Worm (Caenorhabditis elegans) whole organism, mixed stage, embryonic: ENCODE measurements around the gene T10D4.6.

Source experiments
- blmp-1 ChIP-seq: fragments of 150-350 bp; optimal IDR thresholded peaks from 2 replicates; lab custom pipeline; 2014; ENCODE audit warnings: missing biosample characterization, missing genetic modification characterization
- elt-1 ChIP-seq: sonication (generic microtip); optimal IDR thresholded peaks from 2 replicates; lab custom pipeline; 2017; ENCODE audit warnings: missing genetic modification characterization, mild to moderate bottlenecking, missing compliant biosample characterization, antibody characterized with exemption, moderate library complexity, borderline replicate concordance; ENCODE audit not compliant: insufficient read depth
- elt-3 ChIP-seq: fragments of 150-350 bp; optimal IDR thresholded peaks from 2 replicates; lab custom pipeline; 2014; ENCODE audit warnings: missing biosample characterization, missing genetic modification characterization
- hlh-1 ChIP-seq: fragments of 150-350 bp; optimal IDR thresholded peaks from 2 replicates; lab custom pipeline; 2014; ENCODE audit warnings: missing biosample characterization, missing genetic modification reagents, missing genetic modification characterization
- lsy-2 ChIP-seq: fragments of 150-350 bp; optimal IDR thresholded peaks from 2 replicates; lab custom pipeline; 2014; ENCODE audit warnings: missing biosample characterization, missing genetic modification characterization
- mab-5 ChIP-seq: fragments of 150-350 bp; optimal IDR thresholded peaks from 2 replicates; lab custom pipeline; 2014; ENCODE audit warnings: missing biosample characterization, missing genetic modification characterization
- mls-2 ChIP-seq: sonication (generic microtip); optimal IDR thresholded peaks from 2 replicates; lab custom pipeline; 2016; ENCODE audit warnings: mild to moderate bottlenecking, missing genetic modification characterization, moderate library complexity, missing compliant biosample characterization
- nhr-12 ChIP-seq: fragments of 150-350 bp; optimal IDR thresholded peaks from 2 replicates; lab custom pipeline; 2014; ENCODE audit warnings: missing biosample characterization, missing genetic modification characterization
- nhr-237 ChIP-seq: fragments of 150-350 bp; optimal IDR thresholded peaks from 2 replicates; lab custom pipeline; 2014; ENCODE audit warnings: missing biosample characterization, missing genetic modification characterization
- nhr-76 ChIP-seq: sonication (generic microtip); optimal IDR thresholded peaks from 2 replicates; lab custom pipeline; 2017; ENCODE audit warnings: missing biosample characterization, missing genetic modification characterization
- snpc-4 ChIP-seq: fragments of 150-350 bp; optimal IDR thresholded peaks from 2 replicates; lab custom pipeline; 2014; ENCODE audit warnings: missing biosample characterization, missing genetic modification characterization
- sptf-1 ChIP-seq: sonication (generic microtip); optimal IDR thresholded peaks from 2 replicates; lab custom pipeline; 2017; ENCODE audit warnings: mild to moderate bottlenecking, missing genetic modification characterization, moderate library complexity, missing compliant biosample characterization
- unc-62 ChIP-seq: fragments of 150-350 bp; optimal IDR thresholded peaks from 2 replicates; lab custom pipeline; 2014; ENCODE audit warnings: missing biosample characterization, missing genetic modification reagents, missing genetic modification characterization
- ztf-11 ChIP-seq: fragments of 150-350 bp; optimal IDR thresholded peaks from 2 replicates; lab custom pipeline; 2014; ENCODE audit warnings: missing biosample characterization, missing genetic modification characterization

ce11 chrII:3102018-3102417 lies 17.1 kb upstream of the T10D4.6 start, which contains the start of gene clec-121:
- no peak for TF ChIP-seq nhr-237
- no peak for TF ChIP-seq unc-62 (GFP tag; lab: Kevin White, UChicago)
- no peak for TF ChIP-seq snpc-4 (tag; lab: Kevin White, UChicago)
- TF ChIP-seq blmp-1 (tag; lab: Kevin White, UChicago): no peak
- TF ChIP-seq elt-3 (tag; lab: Kevin White, UChicago): no peak
- no peak for TF ChIP-seq ztf-11
- no peak for TF ChIP-seq elt-1
- no peak for TF ChIP-seq nhr-12 (tag; lab: Kevin White, UChicago)
- no peak for TF ChIP-seq hlh-1
- TF ChIP-seq mls-2 (tag; lab: Kevin White, UChicago): no peak
- TF ChIP-seq mab-5: no peak
- no peak for TF ChIP-seq nhr-76 (tag; lab: Kevin White, UChicago)
- no peak for TF ChIP-seq lsy-2 (tag; lab: Kevin White, UChicago)
- no peak for TF ChIP-seq sptf-1 (tag; lab: Kevin White, UChicago)
